Fruit fly (Drosophila melanogaster) whole organism: Measurements from ENCODE around the gene CAH5.

Experiments
- CG8478 ChIP-seq: fragments of >200 bp; optimal IDR thresholded peaks from 2 replicates; lab custom pipeline; 2018; ENCODE audit warnings: inconsistent platforms
- Dll ChIP-seq: fragments of >200 bp; optimal IDR thresholded peaks from 2 replicates; lab custom pipeline; 2017
- EcR ChIP-seq, 2 experiments: fragments of >200 bp; optimal IDR thresholded peaks; 2 replicates each; lab custom pipeline; 2017; ENCODE audit warnings: missing biosample characterization in 2 of 2, missing genetic modification characterization in 2 of 2, missing genetic modification reagents in 2 of 2
- pan ChIP-seq: fragments of >200 bp; optimal IDR thresholded peaks from 2 replicates; lab custom pipeline; 2017
- psq ChIP-seq: fragments of >200 bp; optimal IDR thresholded peaks from 2 replicates; lab custom pipeline; 2017
- usp ChIP-seq: fragments of >200 bp; optimal IDR thresholded peaks from 2 replicates; lab custom pipeline; 2017; ENCODE audit warnings: missing biosample characterization, missing genetic modification characterization, mixed read lengths

DNA sequence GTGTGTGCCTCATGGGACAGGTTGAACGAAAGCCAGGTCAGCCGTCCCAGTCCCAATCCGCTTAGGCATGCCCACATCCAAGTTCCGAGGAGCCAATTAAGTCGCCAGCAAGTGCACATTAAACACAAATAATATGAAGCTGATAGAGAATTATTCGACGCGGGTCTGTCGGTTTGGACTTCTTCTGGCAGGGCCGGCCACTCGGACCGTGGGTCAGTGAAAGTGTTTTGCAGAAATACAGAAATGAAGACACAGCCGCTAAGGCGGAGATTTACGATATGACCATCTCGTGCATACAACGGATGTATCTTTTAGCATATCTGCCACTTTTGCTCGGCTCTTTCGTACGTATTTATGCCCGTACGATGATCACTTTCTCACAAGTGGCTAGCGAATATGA, 14.2 kb upstream of the CAH5 start:
- TF ChIP-seq psq (lab: Kevin White, UChicago) (no peak), CG8478 (lab: Kevin White, UChicago) (no peak), Dll (lab: Kevin White, UChicago) (no peak), usp (GFP tag; lab: Kevin White, UChicago) (no peak), EcR (GFP tag; optimal IDR thresholded peaks at IDR 0.05; lab: Kevin White, UChicago) (no peak), pan (lab: Kevin White, UChicago) (no peak)
